Fruit fly (Drosophila melanogaster) Kc167 (cell line): Measurements from ENCODE around the gene CG14096.
"Not testable (repeated sequence)": the region's sequence is repeated elsewhere in the genome, so short reads cannot be mapped to it uniquely, and the experiment has no call there.

Experiments
- Myc ChIP-seq: fragments of >200 bp; optimal IDR thresholded peaks from 2 replicates; lab custom pipeline; 2017; ENCODE audit warnings: missing external identifiers
- Sin3A ChIP-seq: fragments of >200 bp; optimal IDR thresholded peaks from 2 replicates; lab custom pipeline; 2018; ENCODE audit warnings: missing external identifiers
- h ChIP-seq: fragments of >200 bp; optimal IDR thresholded peaks from 3 replicates; lab custom pipeline; 2018; ENCODE audit warnings: missing external identifiers
- insv ChIP-seq: fragments of >200 bp; optimal IDR thresholded peaks from 3 replicates; lab custom pipeline; 2018; ENCODE audit warnings: missing external identifiers
- psq ChIP-seq: fragments of >200 bp; optimal IDR thresholded peaks from 2 replicates; lab custom pipeline; 2017; ENCODE audit warnings: missing external identifiers
- ttk ChIP-seq: sonication (Bioruptor generic); optimal IDR thresholded peaks from 2 replicates; lab custom pipeline; 2017; ENCODE audit warnings: missing external identifiers

CG14096 gene

DNA sequence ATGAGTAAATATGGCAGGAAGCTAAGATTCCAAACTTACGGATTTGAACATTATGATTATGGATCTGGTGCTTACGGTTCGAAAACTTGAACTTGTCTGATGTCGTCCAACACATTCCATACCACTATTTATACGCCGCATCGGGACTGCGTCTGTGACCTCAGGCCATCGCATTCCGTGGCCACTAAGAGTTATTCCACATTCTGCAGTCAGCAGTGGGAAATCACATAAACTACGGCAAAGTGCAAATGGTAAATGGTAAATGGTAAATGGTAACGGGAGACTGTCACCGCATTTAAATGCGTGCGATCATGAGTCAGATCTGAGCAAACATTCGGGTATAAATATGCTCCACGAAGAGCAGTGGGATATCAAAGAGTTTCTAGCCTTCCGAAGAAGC, at the start of gene CG14096, which contains the start of gene CG32214:
TSS of gene CG14096 (minus strand) at position 101 of the 400 bp plus-strand sequence.
TSS of gene CG32214 (plus strand) at position 368 of the 400 bp plus-strand sequence.
- TF ChIP-seq psq, ttk, Sin3A (lab: Kevin White, UChicago): not testable (repeated sequence)

DNA sequence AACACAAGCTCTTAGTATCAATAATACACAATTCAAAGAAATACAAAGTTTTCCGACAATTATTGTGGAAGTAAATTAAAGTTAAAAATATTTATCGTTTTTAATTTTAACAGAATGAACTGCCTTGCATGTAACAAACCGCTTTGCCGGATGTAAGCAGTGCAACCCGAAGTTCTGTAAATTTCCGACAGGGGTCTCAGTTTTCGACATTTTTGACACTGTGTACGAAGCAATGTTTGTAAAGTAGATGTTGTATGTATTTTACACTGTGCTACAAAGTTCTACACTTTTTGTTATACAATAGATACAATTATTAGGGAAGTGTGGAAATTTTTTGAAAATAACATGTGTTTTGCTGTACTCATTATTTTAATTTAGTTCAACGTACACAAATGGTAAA, 49.7 kb upstream of the CG14096 start:
- TF ChIP-seq Myc (lab: Kevin White, UChicago): no peak
- TF ChIP-seq psq (lab: Kevin White, UChicago): no peak
- no peak for TF ChIP-seq Sin3A (lab: Kevin White, UChicago)
- TF ChIP-seq ttk (lab: Kevin White, UChicago): no peak
- TF ChIP-seq insv: no peak
- no peak for TF ChIP-seq h (lab: Kevin White, UChicago)

DNA sequence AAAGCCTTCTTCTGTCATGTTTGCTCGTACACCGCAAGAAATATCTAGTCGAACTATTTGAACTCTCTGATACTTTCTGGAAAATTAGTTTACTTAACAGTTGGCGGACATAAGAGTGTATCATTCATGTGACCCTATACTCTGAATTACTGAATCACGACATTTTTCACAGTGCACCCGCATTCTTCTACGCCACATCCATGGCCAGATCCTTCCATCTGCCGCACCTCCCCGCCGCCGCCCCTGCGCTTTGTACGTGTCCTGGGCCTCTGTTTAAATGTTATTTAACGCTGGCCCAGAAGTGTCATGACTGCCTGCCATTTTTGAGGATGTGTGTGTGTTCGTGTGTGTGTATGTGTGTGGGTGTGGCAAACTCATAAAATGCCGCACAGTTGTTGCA, 45.8 kb upstream of the CG14096 start:
- TF ChIP-seq h (lab: Kevin White, UChicago) (no peak), ttk (lab: Kevin White, UChicago) (no peak), Sin3A (lab: Kevin White, UChicago) (no peak)

DNA sequence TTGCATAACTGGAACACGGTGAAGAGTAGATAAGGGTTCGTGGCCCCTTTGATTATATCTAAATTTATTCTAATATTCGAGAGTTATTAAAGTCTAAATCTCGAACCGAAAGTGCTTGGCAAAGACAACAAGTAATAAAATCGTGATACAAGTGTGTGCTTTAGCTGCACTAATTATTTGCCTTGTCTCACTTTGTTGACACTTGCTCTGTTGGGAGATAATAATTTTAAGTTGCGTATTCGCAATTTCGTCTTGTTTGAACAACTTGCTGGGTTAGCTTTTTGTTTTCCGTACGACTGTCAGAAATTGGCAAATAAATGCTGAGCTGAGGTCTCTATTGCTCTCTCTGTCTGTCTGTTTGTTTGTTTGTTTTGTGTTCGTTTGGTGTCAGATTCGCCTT, 37.8 kb upstream of the CG14096 start:
- no peak for TF ChIP-seq psq (lab: Kevin White, UChicago)

DNA sequence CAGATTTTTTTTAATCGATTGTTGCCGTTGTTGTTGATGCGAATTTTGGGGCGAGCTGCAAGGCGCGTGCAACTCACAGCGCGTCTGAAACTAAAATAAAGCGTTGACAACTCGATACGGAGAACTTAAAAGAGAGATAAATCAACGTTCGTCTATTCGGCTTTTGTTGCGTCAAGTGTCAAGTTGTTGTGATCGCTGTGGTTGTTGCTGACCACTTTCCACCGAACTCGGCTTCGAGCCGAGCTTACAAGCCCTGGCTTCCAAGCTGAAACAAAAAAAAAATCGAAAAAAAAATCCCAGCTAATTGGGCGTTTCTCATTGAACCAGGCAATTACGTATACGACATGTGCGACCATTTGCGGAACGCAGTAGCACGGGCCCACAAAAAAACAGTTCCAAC, 36.9 kb upstream of the CG14096 start, which contains the start of gene CG9452:
TSS of gene CG9452 (minus strand) at position 101 of the 400 bp plus-strand sequence.
- TF ChIP-seq insv (no peak), Sin3A (lab: Kevin White, UChicago) (no peak)

DNA sequence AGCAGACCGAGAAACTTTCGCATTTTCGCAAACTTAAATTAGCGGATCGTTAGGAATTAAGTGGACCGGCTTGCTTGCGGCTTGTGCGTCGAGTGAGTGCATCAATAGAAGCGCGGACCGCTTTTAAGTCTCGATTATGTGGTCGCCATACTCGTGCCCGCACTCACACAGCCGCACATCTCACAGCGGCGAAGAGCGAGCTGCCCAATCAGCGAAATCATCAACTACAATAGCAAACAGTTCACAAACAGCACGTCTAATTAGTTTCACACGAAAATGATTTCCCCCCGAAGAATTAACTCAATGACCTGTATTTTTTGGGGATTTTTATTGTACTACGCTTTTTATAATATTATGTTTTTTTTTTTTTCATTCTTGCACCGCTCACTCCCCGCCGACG, 33.8 kb upstream of the CG14096 start, which contains the start of gene CG9451:
TSS of gene CG9451 (minus strand) at position 101 of the 400 bp plus-strand sequence.
- TF ChIP-seq Myc (lab: Kevin White, UChicago): no peak
- no peak for TF ChIP-seq ttk (lab: Kevin White, UChicago)
- TF ChIP-seq Sin3A (lab: Kevin White, UChicago): no peak
- TF ChIP-seq insv: no peak
- TF ChIP-seq psq (lab: Kevin White, UChicago): no peak
- TF ChIP-seq h (lab: Kevin White, UChicago): no peak

DNA sequence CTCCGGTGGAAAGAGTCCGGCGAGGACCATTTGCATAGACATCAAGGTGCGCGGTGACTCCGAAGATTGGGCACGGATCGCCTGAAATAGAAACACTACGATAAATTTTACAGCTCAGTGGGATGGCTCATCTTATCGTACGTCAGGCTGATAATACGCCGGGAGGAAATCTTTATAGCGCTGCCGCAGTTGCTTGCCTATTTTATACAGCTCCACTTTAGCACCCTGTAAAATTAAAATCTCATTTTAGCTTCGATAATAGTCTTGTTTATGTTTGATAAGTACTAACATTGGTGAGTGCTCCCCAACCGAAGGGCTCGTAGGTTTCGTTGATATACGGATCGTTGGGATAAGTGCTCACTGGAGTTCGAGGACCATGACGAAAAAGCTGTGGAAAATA, 32.5 kb upstream of the CG14096 start:
- TF ChIP-seq Sin3A (lab: Kevin White, UChicago) (no peak), psq (lab: Kevin White, UChicago) (no peak), h (lab: Kevin White, UChicago) (no peak)

DNA sequence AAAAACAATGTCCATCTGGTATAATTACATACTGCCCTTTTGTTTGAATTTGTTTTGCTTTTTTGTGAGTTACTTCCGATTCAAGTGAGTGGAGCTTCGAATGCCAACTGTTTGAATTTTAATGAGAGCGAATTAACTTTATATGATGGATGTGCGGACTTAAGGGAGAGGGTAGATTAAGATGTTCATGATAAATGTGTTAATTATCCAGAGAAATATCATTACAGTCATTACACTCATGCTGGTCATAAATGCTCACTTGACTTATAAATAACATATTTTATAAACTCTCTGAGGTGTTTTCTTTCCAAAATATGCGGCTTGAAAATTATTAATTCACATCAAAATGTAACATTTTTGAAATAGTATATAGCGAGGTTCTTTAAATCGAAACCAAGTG, 30.7 kb upstream of the CG14096 start, which contains the start of gene CG9449:
TSS of gene CG9449 (minus strand) at position 101 of the 400 bp plus-strand sequence.
- TF ChIP-seq ttk (lab: Kevin White, UChicago) (no peak), insv (no peak), Myc (lab: Kevin White, UChicago) (no peak), psq (lab: Kevin White, UChicago) (no peak), h (lab: Kevin White, UChicago) (no peak), Sin3A (lab: Kevin White, UChicago) (no peak)

DNA sequence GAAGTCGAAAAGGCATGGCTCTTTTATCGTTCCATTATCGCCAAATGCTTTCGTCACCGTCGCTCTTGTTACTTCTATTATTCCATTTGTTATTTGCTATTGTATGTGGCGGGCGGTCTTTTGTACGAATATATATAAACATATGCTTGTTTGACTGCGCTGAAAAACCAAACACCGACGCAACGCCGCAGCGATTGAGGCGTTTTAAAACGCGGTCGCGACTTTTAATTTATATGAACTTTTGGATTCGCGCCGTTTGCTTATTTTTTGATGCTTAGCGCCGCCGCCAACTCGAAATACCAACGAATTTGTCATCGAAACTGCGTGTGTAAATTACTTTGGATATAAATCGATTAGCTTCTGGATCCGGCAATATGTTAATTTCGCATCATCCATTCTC, 30.3 kb upstream of the CG14096 start:
- TF ChIP-seq Sin3A (lab: Kevin White, UChicago) (no peak), psq (lab: Kevin White, UChicago) (no peak), Myc (lab: Kevin White, UChicago) (no peak), h (lab: Kevin White, UChicago) (no peak), insv (no peak), ttk (lab: Kevin White, UChicago) (no peak)

DNA sequence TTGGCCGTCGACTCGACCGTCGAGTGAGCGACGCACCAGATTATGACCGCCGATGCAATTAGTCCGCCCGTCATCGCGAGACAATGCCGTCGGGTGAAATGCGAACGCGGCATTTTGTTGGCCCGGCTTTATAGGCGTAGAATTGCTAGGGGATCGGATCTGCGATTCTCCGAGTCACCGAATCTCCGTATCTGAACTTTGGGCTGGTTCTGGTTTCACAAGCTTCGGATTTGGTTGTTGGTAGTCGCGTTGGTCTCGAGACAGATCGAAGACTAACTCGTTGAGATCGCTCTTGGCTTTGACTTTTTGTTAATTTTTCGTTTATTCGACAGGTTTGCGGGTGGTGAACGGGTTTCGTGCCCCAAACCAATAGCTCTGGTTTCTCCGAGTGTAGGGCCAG, 29.7 kb upstream of the CG14096 start:
- no peak for TF ChIP-seq h (lab: Kevin White, UChicago)
- no peak for TF ChIP-seq Myc (lab: Kevin White, UChicago)
- no peak for TF ChIP-seq Sin3A (lab: Kevin White, UChicago)
- TF ChIP-seq ttk (lab: Kevin White, UChicago): no peak
- no peak for TF ChIP-seq psq (lab: Kevin White, UChicago)
- TF ChIP-seq insv: no peak

DNA sequence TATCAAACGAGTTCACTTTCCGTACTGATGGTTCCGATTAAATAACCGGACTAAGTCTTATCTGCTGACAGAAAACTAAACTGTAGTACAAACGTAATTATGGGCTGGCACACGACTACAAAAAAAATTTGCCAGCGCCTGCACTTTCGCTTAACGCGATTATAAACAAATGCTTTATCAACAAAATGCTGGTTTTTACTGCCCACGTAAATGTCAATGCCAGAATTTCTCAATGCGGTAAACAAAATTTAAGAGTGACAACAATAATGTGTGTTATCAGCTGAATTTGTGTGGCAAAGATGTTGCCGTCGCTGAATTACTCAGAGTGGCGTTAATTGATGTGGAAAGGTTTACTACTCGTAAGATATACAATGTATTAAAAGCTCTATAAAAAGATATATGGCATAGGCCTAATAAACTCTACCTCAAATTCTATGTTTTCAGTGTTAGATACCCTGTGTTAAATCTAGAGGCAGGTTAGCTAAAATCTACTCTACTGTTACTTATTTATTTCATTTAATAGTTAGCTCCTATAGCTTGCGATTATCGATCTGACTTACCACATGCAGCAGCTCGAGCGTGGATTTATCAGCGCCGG, 29.2 kb upstream of the CG14096 start:
- no peak for TF ChIP-seq h (lab: Kevin White, UChicago)
- no peak for TF ChIP-seq Myc (lab: Kevin White, UChicago)

DNA sequence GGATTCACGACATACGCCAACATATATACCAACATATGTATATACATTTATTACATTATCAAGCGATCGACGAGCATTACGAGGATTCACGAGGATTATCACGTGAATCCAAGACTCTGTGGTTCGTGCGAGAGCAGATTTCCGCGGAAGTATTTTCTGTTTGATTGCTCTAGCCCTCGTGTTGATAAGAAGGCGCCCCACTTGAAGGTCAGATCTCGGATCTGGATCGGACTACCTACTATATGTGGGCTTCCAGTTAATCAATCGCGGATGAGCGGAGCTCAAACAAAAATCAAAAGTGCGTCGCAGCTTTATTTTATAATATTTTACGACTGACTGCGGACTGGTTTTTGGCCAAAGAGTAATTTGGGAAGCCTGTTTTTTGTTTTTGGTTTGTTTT, 28.1 kb upstream of the CG14096 start:
- TF ChIP-seq psq (lab: Kevin White, UChicago) (no peak), insv (no peak), Sin3A (lab: Kevin White, UChicago) (no peak)

DNA sequence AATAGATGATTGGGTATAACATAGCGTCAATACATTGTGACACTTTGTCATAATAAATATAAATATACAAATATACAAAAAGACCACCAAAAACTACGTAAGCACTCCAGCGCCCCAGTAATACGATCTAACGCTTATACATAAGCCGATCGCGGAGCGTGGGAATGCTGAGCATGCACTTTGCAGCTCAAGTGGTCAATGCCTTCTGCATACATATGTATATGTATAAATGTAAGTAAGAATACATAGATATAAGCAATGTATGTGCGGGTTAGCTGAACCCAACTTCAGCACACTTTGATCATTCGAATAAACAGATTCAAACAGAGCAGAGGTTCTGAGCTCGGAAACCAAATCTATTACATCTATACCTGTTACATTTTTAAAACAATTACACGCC, 20.4 kb upstream of the CG14096 start, which contains the start of gene CG32212:
TSS of gene CG32212 (plus strand) at position 301 of the 400 bp plus-strand sequence.
- TF ChIP-seq psq, ttk, h (lab: Kevin White, UChicago): not testable (repeated sequence)
